Worm (Caenorhabditis elegans) whole organism, L4/young adult: ENCODE measurements around the gene Y46G5A.15.

Experiments used
- W03F9.2 ChIP-seq: fragments of 150-350 bp; optimal IDR thresholded peaks from 2 replicates; lab custom pipeline; 2014; ENCODE audit warnings: missing biosample characterization, missing genetic modification characterization
- dao-5 ChIP-seq: sonication (generic microtip); optimal IDR thresholded peaks from 2 replicates; lab custom pipeline; 2016; ENCODE audit warnings: missing genotype, missing genetic modification characterization, moderate library complexity, missing compliant biosample characterization

- no peak for TF ChIP-seq dao-5
- TF ChIP-seq W03F9.2, result no peak
Measured at ce11 chrII:12798814-12799213, 13.6 kb upstream of the Y46G5A.15 start.
